Fruit fly (Drosophila melanogaster) whole organism, wandering third instar larva: ENCODE measurements around the gene p130CAS.

ENCODE experiments used
- Abd-B ChIP-seq: fragments of >200 bp; optimal IDR thresholded peaks from 2 replicates; lab custom pipeline; 2017; ENCODE audit warnings: missing biosample characterization, missing genetic modification characterization
- CG32264 ChIP-seq: fragments of 200-800 bp; sonication (Bioruptor generic); optimal IDR thresholded peaks from 2 replicates; lab custom pipeline; 2016; ENCODE audit warnings: missing biosample characterization, missing genetic modification characterization
- CrebA ChIP-seq: fragments of 200-800 bp; sonication (Bioruptor generic); optimal IDR thresholded peaks from 2 replicates; lab custom pipeline; 2016; ENCODE audit warnings: missing biosample characterization, mild to moderate bottlenecking, missing genetic modification characterization, borderline replicate concordance
- Dfd ChIP-seq: fragments of >200 bp; optimal IDR thresholded peaks from 2 replicates; lab custom pipeline; 2017; ENCODE audit warnings: missing biosample characterization, missing genetic modification characterization
- Dif ChIP-seq: fragments of 200-275, 200-300 bp; sonication (Bioruptor generic); optimal IDR thresholded peaks from 2 replicates; lab custom pipeline; 2018; ENCODE audit warnings: missing biosample characterization, missing genetic modification characterization; ENCODE audit not compliant: partially characterized antibody
- GATAd ChIP-seq: sonication (Bioruptor generic); optimal IDR thresholded peaks from 2 replicates; lab custom pipeline; 2016; ENCODE audit warnings: missing biosample characterization, missing genetic modification characterization
- HLH106 ChIP-seq: fragments of 200-800 bp; optimal IDR thresholded peaks from 3 replicates; lab custom pipeline; 2019; ENCODE audit warnings: missing biosample characterization, mild to moderate bottlenecking, missing genetic modification characterization, moderate library complexity
- Hnf4 ChIP-seq: fragments of 200-800 bp; sonication (Bioruptor generic); optimal IDR thresholded peaks from 2 replicates; lab custom pipeline; 2016; ENCODE audit warnings: missing biosample characterization, mild to moderate bottlenecking, missing genetic modification characterization
- Hr78 ChIP-seq: fragments of >200 bp; optimal IDR thresholded peaks from 2 replicates; lab custom pipeline; 2017; ENCODE audit warnings: missing biosample characterization, missing genetic modification characterization
- Hr83 ChIP-seq: fragments of 200-300 bp; sonication (Bioruptor generic); optimal IDR thresholded peaks from 2 replicates; lab custom pipeline; 2016; ENCODE audit warnings: missing biosample characterization, mild to moderate bottlenecking, missing genetic modification characterization, moderate library complexity; ENCODE audit not compliant: poor library complexity, severe bottlenecking
- Jra ChIP-seq: sonication (Bioruptor generic); optimal IDR thresholded peaks from 2 replicates; lab custom pipeline; 2016; ENCODE audit warnings: missing biosample characterization, missing genetic modification characterization
- Mio ChIP-seq: sonication (Bioruptor generic); optimal IDR thresholded peaks from 2 replicates; lab custom pipeline; 2016; ENCODE audit warnings: missing biosample characterization, missing genetic modification characterization
- OdsH ChIP-seq: fragments of 200-800 bp; sonication (Bioruptor generic); optimal IDR thresholded peaks from 2 replicates; lab custom pipeline; 2016; ENCODE audit warnings: missing biosample characterization, mild to moderate bottlenecking, missing genetic modification characterization
- Sp1 ChIP-seq: fragments of 200-800 bp; sonication (Bioruptor generic); optimal IDR thresholded peaks from 3 replicates; lab custom pipeline; 2019; ENCODE audit warnings: missing biosample characterization, mild to moderate bottlenecking, missing genetic modification characterization, moderate library complexity
- Vsx2 ChIP-seq: fragments of 200-300, 225-300 bp; sonication (Bioruptor generic); optimal IDR thresholded peaks from 2 replicates; lab custom pipeline; 2018; ENCODE audit warnings: missing biosample characterization, missing genetic modification characterization; ENCODE audit not compliant: partially characterized antibody
- brk ChIP-seq: fragments of 200-800 bp; sonication (Bioruptor generic); optimal IDR thresholded peaks from 2 replicates; lab custom pipeline; 2016; ENCODE audit warnings: missing biosample characterization, mild to moderate bottlenecking, missing genetic modification characterization
- dl ChIP-seq, 2 experiments: fragments of 175-275, 200-275 bp in 1 of 2; fragments of 200-275 bp in 1 of 2; sonication (Bioruptor generic); optimal IDR thresholded peaks; lab custom pipeline; 2018; ENCODE audit warnings: mild to moderate bottlenecking in 2 of 2, missing biosample characterization in 2 of 2, missing genetic modification characterization in 2 of 2, moderate library complexity in 2 of 2; ENCODE audit not compliant: partially characterized antibody in 2 of 2, insufficient read depth in 1 of 2
- dmrt93B ChIP-seq: fragments of 200-800 bp; sonication (Bioruptor generic); optimal IDR thresholded peaks from 2 replicates; lab custom pipeline; 2018; ENCODE audit warnings: missing biosample characterization, mild to moderate bottlenecking, missing genetic modification characterization
- dsf ChIP-seq: sonication (Bioruptor generic); optimal IDR thresholded peaks from 2 replicates; lab custom pipeline; 2016; ENCODE audit warnings: missing biosample characterization, missing genetic modification characterization, borderline replicate concordance
- ey ChIP-seq: fragments of 200-800 bp; sonication (Bioruptor generic); optimal IDR thresholded peaks from 2 replicates; lab custom pipeline; 2016; ENCODE audit warnings: missing biosample characterization, missing genetic modification characterization
- foxo ChIP-seq, 2 experiments: fragments of 200-800 bp; sonication (Bioruptor generic); optimal IDR thresholded peaks; 2 replicates in 1 of 2; 3 replicates in 1 of 2; lab custom pipeline; 2016 to 2017; ENCODE audit warnings: missing biosample characterization in 2 of 2, missing genetic modification characterization in 2 of 2
- fru ChIP-seq: fragments of 200-800 bp; sonication (Bioruptor generic); optimal IDR thresholded peaks from 3 replicates; lab custom pipeline; 2016; ENCODE audit warnings: missing biosample characterization, mild to moderate bottlenecking, missing genetic modification characterization
- h ChIP-seq: fragments of 200-800 bp; sonication (Bioruptor generic); optimal IDR thresholded peaks from 3 replicates; lab custom pipeline; 2016; ENCODE audit warnings: missing biosample characterization, mild to moderate bottlenecking, missing genetic modification characterization
- jim ChIP-seq: fragments of 175-275, 200-325 bp; sonication (Bioruptor generic); optimal IDR thresholded peaks from 2 replicates; lab custom pipeline; 2016; ENCODE audit warnings: missing biosample characterization, mild to moderate bottlenecking, missing genetic modification characterization
- lola ChIP-seq: fragments of >200 bp; optimal IDR thresholded peaks from 2 replicates; lab custom pipeline; 2017; ENCODE audit warnings: missing biosample characterization, missing genetic modification characterization
- psq ChIP-seq: fragments of 200-800 bp; sonication (Bioruptor generic); optimal IDR thresholded peaks from 3 replicates; lab custom pipeline; 2017; ENCODE audit warnings: missing biosample characterization, mild to moderate bottlenecking, missing genetic modification characterization, moderate library complexity
- rgr ChIP-seq: fragments of 200-800 bp; sonication (Bioruptor generic); optimal IDR thresholded peaks from 3 replicates; lab custom pipeline; 2016; ENCODE audit warnings: missing biosample characterization, mild to moderate bottlenecking, missing genetic modification characterization
- sage ChIP-seq: fragments of 200-800 bp; sonication (Bioruptor generic); optimal IDR thresholded peaks from 2 replicates; lab custom pipeline; 2016; ENCODE audit warnings: missing biosample characterization, mild to moderate bottlenecking, missing genetic modification characterization
- sv ChIP-seq: fragments of 200-800 bp; sonication (Bioruptor generic); optimal IDR thresholded peaks from 3 replicates; lab custom pipeline; 2016; ENCODE audit warnings: missing biosample characterization, missing genetic modification characterization
- tai ChIP-seq: sonication (Bioruptor generic); optimal IDR thresholded peaks from 2 replicates; lab custom pipeline; 2016; ENCODE audit warnings: missing biosample characterization, missing genetic modification characterization
- woc ChIP-seq: sonication (Bioruptor generic); optimal IDR thresholded peaks from 2 replicates; lab custom pipeline; 2016; ENCODE audit warnings: missing biosample characterization, mild to moderate bottlenecking, missing genetic modification characterization

Gene p130CAS

DNA sequence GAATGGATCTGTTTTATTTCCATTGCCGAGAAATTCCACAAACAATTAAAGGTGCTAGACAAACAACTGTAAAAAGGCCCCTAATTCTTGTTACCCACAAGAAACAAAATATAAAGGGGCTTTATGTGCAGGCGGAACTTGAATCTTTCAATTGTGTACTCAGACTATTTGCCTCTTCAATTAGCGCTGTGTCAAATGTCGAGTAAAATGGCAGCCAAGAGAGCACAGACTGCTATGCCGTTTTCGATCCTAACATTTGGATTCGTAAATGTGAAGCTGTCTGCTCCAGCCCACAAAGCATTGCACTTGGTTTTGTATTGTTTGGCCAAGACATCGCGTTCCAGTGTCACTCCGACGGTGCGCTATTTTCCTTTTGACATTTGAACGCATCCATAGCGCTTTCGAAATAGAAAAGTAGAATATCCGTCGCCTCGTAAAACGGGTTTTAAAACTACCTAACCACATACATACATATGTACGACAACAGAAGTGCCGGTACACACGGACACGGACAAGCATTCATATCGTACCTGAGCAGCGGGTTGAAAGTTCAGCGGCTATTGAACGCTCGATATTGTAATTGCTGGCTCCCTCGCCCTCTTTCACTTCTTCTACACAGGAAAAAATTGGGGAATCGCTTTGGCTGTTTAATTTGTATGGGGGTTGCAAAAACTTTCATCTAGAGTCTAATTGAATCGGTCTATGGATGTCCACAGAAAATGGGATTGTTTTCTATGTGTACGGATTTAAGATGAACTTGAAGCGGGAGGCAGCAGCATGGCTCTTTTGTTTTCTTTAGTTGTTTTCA is 13.5 kb downstream of the p130CAS start (continued):
- TF ChIP-seq CrebA (no peak), GATAd (GFP tag; lab: Kevin White, UChicago) (no peak), rgr (GFP tag; lab: Kevin White, UChicago) (peak; percentile 33), h (peak; percentile 60), Abd-B (GFP tag; lab: Kevin White, UChicago) (no peak), sage (GFP tag; lab: Kevin White, UChicago) (no peak), Dif (GFP tag; lab: Kevin White, UChicago) (no peak), lola (GFP tag; lab: Kevin White, UChicago) (no peak), tai (GFP tag; lab: Kevin White, UChicago) (no peak), Dfd (GFP tag; lab: Kevin White, UChicago) (no peak), fru (GFP tag; lab: Kevin White, UChicago) (peak; percentile 77), Hr78 (GFP tag; lab: Kevin White, UChicago) (no peak), brk (GFP tag; lab: Kevin White, UChicago) (no peak)
- TF ChIP-seq, all 38 proteins: peak for 11

DNA sequence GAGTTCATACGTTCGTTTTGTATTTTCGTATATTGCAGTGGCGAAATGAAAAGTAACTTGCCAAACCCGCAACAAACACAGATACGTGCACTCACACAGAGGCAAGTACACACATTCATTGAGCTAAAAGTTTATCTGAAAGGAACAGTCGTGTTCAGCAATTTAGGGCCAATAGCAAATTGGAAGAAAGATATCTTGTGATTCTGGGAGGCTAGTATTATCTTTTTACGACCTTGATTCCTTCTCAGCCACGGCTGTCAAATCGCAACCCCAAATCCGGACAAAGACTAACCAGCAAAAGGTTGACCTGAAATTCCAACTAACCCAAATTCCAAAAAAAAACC is 14.1 kb downstream of the p130CAS start:
- TF ChIP-seq sv (GFP tag; lab: Kevin White, UChicago) (no peak), rgr (GFP tag; lab: Kevin White, UChicago) (no peak), OdsH (GFP tag; lab: Kevin White, UChicago) (peak; percentile 17), psq (GFP tag; lab: Kevin White, UChicago) (peak; percentile 23), foxo (GFP tag; optimal IDR thresholded peaks at IDR 0.05; lab: Kevin White, UChicago) (peak in 1 of 2 experiments; percentile 45), Jra (GFP tag; lab: Kevin White, UChicago) (no peak), Hr83 (GFP tag; lab: Kevin White, UChicago) (no peak), woc (GFP tag; lab: Kevin White, UChicago) (peak; percentile 4), Sp1 (GFP tag; lab: Kevin White, UChicago) (peak; percentile 16), fru (GFP tag; lab: Kevin White, UChicago) (peak; percentile 65), HLH106 (tag; lab: Kevin White, UChicago) (peak; percentile 17), ey (GFP tag; lab: Kevin White, UChicago) (peak; percentile 17), Hr78 (GFP tag; lab: Kevin White, UChicago) (no peak), dmrt93B (peak; percentile 10)
- TF ChIP-seq, all 38 proteins: peak for 9

DNA sequence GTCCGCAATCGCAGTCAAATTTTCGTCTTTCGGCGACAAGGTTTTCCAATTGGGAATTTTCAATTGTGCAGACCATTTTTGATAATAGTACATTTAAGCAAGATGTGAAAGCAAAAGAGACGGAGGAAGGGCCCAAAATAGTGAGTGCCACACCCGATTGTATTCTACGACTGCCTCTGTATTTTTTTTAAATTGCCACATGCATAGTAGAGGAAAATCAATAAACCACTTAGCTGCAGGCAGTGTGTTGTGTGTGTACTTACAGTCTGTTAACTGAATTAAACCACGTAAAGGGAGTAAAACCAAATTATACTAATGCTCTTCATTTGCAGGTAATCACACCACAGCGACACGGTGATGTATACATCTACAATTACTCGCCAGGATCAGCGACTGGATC is 19.0 kb downstream of the p130CAS start:
- no peak for TF ChIP-seq fru (GFP tag; lab: Kevin White, UChicago)

DNA sequence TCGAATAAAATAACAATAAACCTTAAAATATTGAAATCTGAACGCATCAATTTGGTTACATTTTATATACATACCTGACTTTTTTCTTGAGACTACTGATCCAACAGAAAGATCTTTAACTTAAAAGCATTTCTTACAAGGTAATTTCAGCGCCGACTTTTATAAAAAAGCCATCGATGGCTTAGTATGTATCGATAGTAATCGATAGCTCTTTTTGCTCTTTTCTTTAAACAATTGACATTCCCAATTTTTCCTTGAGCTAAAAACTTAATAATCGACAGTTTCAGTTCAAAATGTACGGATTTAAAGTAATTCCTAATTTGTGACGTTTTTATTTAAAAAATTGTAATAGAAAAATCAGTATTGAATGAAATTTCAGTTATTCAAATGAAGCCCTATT is 21.8 kb downstream of the p130CAS start:
- no peak for TF ChIP-seq Hr83 (GFP tag; lab: Kevin White, UChicago)
- TF ChIP-seq GATAd (GFP tag; lab: Kevin White, UChicago): no peak
- TF ChIP-seq ey (GFP tag; lab: Kevin White, UChicago): no peak
- TF ChIP-seq foxo (GFP tag; optimal IDR thresholded peaks at IDR 0.05; lab: Kevin White, UChicago): no peak
- no peak for TF ChIP-seq dsf (GFP tag; lab: Kevin White, UChicago)
- no peak for TF ChIP-seq lola (GFP tag; lab: Kevin White, UChicago)
- TF ChIP-seq dl (GFP tag; optimal IDR thresholded peaks at IDR 0.05; lab: Kevin White, UChicago; ENCODE audit: insufficient read depth in 1 of 2, partially characterized antibody in 2 of 2): no peak
- no peak for TF ChIP-seq Mio (GFP tag; lab: Kevin White, UChicago)
- TF ChIP-seq Hnf4 (GFP tag; lab: Kevin White, UChicago): no peak
- TF ChIP-seq jim (GFP tag; lab: Kevin White, UChicago): no peak
- TF ChIP-seq CG32264: no peak
- peak; percentile 54 for TF ChIP-seq Jra (GFP tag; lab: Kevin White, UChicago)
- TF ChIP-seq HLH106 (tag; lab: Kevin White, UChicago): no peak
- TF ChIP-seq psq (GFP tag; lab: Kevin White, UChicago): no peak
- TF ChIP-seq Vsx2 (GFP tag; lab: Kevin White, UChicago): no peak
- no peak for TF ChIP-seq Dfd (GFP tag; lab: Kevin White, UChicago)
- TF ChIP-seq woc (GFP tag; lab: Kevin White, UChicago): peak; percentile 10
